Worm (Caenorhabditis elegans) whole organism, late embryonic: ENCODE measurements around the gene C25H3.3.

Experiments
- Y22D7AL.16 ChIP-seq: sonication (generic microtip); optimal IDR thresholded peaks from 2 replicates; lab custom pipeline; 2016; ENCODE audit warnings: missing genetic modification characterization, missing compliant biosample characterization
- ama-1 ChIP-seq: fragments of 150-350 bp; optimal IDR thresholded peaks from 2 replicates; lab custom pipeline; 2014
- ceh-34 ChIP-seq: sonication (generic microtip); optimal IDR thresholded peaks from 2 replicates; lab custom pipeline; 2016; ENCODE audit warnings: mild to moderate bottlenecking, missing genetic modification characterization, missing compliant biosample characterization
- elt-2 ChIP-seq: sonication (generic microtip); optimal IDR thresholded peaks from 2 replicates; lab custom pipeline; 2016; ENCODE audit warnings: missing genetic modification reagents, missing genetic modification characterization, missing compliant biosample characterization
- fkh-10 ChIP-seq: fragments of 150-350 bp; optimal IDR thresholded peaks from 2 replicates; lab custom pipeline; 2014; ENCODE audit warnings: missing biosample characterization, missing genetic modification reagents, missing genetic modification characterization

DNA sequence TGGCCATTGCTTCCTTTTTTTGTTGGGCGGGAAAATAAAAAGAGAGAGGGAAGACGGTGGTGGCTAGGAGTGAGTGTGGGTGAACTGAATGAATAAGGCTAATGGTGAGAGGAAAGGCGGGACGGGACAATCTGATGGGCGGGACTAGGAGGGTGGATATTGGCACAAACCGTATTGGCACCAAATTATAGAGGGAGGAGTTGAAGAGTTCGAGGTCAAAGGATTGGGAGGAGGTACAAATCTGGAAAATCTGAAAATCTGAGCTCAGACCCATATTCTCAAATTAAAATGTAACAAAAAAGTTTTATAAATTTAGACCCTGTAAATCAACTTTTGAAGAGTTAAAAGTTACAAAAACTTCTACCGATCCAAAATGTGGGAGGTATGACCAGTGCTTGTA is 44.8 kb downstream of the C25H3.3 start, which contains the start of gene hlh-14:
- TF ChIP-seq ama-1 (lab: Kevin White, UChicago) (no peak), fkh-10 (GFP tag; lab: Kevin White, UChicago) (no peak), Y22D7AL.16 (tag; lab: Kevin White, UChicago) (no peak), elt-2 (tag; lab: Kevin White, UChicago) (no peak), ceh-34 (tag; lab: Kevin White, UChicago) (no peak)
